Fruit fly (Drosophila melanogaster) ovary, adult (tissue): Measurements from ENCODE around the gene Dfd.

Source experiments
- CG17801 ChIP-seq: fragments of 200-800 bp; optimal IDR thresholded peaks from 2 replicates; lab custom pipeline; 2019; ENCODE audit warnings: missing biosample characterization, mild to moderate bottlenecking, missing genetic modification characterization, moderate library complexity; ENCODE audit not compliant: partially characterized antibody

The Dfd gene

DNA sequence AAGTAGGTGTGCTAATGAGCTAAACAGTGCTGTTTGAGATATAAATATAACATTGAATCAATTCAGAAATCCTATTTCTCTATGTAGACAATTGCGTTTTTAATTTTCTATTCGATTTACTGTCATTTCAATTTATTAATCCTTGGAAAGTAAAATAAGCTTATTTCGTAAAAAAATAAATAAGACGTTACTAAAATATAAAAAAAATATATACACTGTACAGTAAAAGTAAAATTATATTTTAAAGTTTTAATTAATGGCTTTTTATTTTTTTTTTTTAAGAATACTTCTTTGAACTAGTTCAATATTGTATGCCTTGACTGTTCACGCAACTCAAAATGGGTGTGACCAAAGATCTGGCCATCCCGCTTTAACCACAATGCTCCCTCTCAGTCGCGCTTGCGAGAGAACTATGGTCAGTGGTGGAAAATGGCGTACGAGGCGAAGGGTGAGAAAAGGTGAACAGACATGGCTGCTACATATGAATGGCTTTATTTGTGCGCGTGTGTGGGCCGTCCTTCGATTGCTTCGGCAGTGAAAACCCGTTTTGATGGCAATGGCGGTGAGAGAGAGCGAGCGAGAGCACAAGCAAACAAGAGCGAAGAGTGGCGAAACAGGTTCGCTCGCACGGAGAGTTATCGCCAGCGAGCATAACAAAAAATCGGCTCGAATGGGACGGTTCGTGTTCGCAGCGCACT, at the start of gene Dfd:
TSS of gene Dfd (plus strand) at position 648 of the 698 bp plus-strand sequence.
- no peak for TF ChIP-seq CG17801 (GFP tag; lab: Kevin White, UChicago)

DNA sequence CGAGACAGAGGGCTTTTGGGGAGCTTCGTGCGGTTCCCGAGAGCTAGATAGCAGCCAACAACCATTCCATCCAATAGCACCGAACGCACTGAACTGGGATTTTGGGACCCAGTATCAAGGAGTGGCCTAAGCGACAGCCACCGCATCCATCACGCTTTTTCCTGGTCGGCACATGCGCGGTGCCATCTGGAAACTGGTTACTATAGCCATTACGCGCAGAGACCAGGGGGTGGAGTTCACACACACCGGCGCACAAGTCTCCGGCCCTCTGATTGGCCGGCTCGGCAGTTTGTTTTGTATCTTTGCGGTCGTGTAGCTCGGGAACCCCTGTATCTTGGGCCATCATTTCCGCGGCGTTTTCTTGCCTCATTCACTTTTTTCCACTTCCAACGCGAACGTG, 49.7 kb upstream of the Dfd start, which contains the start of gene pb:
TSS of gene pb (minus strand) at position 81 of the 400 bp plus-strand sequence.
- TF ChIP-seq CG17801 (GFP tag; lab: Kevin White, UChicago), result no peak

DNA sequence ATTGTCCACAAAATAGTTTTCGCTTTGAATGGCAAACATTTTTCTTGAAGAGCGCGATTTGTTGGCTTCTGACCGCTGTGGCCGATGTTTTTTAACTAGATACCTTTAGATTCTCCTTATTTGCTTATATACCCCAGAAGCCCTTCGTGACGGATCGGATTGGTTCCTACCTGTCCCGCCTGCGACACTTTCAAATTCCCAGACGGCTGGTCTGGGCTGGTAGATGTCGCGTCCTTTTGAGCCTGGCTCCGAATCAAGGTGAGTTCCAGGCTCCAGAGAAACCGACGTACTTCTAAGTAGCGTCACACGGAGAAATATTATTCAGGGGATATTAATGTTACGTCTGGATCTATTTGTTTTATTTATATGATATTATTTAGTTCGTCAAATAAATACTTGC, 47.6 kb upstream of the Dfd start, which contains the start of gene zen2:
TSS of gene zen2 (minus strand) at position 101 of the 400 bp plus-strand sequence.
- TF ChIP-seq CG17801 (GFP tag; lab: Kevin White, UChicago), result no peak

DNA sequence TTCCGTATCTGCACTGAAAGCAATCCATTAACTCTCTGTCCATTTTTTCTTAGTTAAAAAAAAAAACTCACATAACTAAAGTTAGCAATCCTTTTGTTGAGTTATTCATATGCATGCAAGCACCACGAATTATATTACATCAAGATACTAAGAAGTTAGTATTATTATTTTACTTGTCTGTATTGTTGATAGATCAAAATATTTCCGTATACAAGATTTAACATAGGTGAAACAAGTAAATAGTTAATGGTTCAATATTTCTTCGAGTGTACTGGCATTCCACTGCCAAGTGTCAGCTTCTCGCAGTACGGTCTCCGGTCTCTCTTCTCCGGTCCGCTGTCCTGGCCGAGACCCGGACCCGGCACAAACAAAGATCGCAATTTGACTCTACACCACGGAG, 45.4 kb upstream of the Dfd start:
- no peak for TF ChIP-seq CG17801 (GFP tag; lab: Kevin White, UChicago)

DNA sequence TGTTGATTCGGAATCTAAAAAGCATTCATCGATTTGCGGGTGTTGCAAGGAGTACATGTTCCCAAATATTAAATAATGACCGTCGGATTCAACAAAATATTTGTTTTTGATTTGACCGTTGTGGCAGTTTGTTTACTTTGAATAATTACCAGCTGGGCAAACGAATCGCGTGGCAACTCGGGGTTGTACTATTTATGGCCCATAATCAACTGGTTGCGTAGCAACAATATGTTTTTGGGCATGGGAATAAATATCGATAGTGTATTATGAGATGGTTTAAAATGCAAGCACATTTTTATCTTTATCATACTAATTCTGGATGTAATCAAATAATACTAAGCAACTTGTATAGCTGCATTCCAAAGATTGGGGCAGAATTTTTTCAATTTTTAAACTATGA, 43.7 kb upstream of the Dfd start, which contains the start of gene CG34297:
TSS of gene CG34297 (minus strand) at position 101 of the 400 bp plus-strand sequence.
- no peak for TF ChIP-seq CG17801 (GFP tag; lab: Kevin White, UChicago)

DNA sequence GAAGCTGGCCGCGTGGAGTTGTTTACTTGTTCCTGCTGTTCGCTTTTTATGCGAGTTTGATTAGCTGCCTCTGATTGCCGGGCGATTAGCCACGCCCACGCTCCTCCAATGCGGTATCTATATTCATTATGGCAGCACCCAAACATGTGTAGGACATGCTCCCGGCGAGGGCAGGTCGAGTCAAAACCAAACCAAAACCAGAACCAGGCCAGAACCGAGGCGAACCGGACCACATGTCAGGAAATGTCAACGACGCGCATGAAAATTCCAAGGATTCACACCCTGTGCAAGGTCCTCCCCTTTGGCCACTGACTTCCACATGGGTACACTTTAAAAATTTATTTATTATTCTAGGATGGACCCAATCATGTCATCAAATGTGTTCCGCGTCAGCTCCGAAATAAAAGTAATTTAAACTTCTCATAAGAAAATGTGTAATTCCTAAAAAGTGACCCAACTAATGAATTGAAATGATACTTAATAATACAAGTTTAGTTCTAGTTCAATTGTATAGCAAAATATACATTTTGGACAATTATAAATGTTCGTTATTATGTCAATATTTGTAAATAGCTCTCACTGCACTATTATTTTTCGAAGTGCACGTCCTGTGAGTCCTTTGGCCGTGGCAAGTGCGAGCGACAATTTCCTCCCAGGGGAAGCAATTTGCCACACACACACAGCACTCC, 40.0 kb upstream of the Dfd start:
- no peak for TF ChIP-seq CG17801 (GFP tag; lab: Kevin White, UChicago)

DNA sequence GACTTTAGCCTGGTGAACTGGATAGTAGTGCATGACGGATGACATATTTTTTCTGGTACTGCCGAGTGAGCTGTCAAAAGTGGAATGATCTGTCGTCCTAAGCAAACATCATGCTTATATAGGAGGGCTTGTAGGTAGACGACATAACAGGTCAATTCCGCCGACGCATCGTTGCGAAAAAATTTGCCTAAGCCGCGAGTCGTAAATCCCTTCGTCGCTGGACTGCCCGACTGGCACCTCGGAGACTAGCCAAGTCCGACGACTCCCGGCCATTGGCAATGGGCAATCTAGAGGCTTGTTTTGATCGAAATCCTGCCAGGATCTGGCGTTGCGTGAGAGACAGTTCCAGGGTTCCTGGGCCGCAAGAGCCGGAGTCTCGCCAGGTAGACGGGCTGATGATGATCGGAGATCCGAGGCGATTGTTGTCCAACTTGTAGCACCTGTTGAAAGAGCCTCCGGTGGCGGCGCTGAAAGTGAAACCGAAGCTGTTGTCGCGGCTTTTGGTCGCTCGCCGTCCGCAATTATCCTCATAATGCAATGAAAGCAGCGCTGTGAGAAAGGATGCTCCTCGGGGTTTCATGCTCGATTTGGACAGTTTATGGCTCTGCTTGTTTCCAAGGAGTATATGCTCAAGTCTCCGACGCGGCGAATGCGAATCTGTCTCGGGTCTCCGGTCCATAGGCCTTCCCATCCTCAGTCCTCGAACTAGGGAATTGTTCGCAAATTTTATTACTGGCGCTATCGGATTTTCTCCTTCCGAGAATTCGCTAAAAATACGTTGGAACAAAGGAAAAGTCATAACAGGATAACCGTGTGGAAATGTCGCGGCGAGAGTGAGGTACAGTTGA, 37.3 kb upstream of the Dfd start, which contains the start of gene zen:
TSS of gene zen (minus strand) at position 91 of the 848 bp plus-strand sequence.
- TF ChIP-seq CG17801 (GFP tag; lab: Kevin White, UChicago), result no peak

DNA sequence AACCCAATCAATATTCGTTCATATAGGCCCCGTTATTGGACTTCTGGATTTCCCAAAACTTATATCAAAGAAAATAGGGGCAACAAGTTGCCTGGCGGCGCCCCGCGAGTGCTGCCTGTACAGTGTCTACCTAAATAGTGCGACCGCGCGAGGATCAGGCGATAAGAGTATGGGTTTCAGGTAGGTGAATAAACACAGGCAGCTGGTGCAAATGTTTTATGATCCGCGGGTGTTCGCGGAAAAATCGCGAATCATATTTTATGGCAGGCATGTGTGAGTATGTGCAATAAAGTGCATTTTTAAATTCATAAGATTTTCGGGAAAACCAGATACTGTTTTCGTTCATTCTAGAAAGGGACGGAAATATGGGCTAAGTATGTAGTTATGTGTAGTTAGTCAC, 36.2 kb upstream of the Dfd start:
- TF ChIP-seq CG17801 (GFP tag; lab: Kevin White, UChicago), result no peak

DNA sequence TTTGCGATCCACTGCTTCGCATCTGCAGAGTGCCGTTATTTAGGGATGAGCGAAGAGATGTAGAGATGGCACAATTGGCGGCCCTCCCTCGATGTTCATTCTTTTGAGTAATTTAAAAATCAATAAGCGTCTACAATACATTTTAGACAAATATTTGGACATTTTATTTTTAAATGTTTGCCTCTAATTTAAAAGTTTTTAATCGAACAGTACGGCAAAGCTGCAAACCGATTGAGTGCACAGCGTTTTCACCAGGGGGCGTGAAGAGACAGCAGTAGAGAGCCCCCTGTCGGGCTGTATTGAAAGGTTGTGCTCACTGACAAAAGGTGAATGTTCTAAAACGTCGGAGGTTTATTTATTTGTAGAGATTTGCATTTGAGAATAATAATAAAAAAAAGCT, 32.2 kb upstream of the Dfd start, which contains the start of gene bcd:
TSS of gene bcd (minus strand) at position 48 of the 400 bp plus-strand sequence.
- TF ChIP-seq CG17801 (GFP tag; lab: Kevin White, UChicago), result peak; percentile 11

DNA sequence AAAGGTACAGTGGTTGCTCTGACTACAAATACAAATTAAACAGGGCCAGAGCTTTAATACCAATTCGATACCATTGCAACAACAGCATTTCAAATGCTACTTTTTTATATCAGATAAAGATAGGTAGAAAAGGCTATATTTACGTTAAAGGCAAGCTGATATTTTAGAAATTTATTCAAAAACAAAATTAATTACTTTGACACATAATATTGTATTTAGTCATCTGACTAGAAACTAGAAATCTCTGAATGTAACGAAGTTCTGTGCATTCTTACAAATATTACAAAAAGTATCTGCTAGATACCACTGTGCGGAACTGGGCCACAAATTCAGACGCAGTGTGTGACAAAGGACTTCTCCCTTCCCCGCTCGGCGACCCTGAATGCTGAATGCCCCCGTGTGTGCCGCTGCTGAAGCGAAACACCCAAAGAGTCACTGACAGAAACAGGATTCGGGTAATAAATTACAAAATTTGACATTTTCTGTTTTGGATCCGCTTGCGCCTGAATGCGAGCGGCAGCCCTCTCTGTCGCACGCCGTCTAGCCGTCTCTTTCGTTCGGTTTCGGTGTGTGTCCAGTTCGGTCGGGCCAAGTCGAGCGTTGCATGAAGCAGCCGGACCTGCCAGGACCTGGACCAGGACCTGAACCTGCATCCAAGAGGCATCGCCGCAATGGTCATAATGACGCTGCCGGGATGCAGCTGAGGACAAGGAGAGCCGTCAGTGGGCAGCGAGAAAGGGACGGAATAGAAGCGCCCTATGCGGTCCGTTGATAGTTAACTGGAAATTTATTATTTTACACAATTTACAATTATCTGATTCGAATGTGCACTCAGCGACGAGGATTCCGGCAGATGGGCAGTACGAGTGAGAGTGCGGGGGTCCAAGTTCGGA, 30.6 kb upstream of the Dfd start:
- TF ChIP-seq CG17801 (GFP tag; lab: Kevin White, UChicago), result no peak

DNA sequence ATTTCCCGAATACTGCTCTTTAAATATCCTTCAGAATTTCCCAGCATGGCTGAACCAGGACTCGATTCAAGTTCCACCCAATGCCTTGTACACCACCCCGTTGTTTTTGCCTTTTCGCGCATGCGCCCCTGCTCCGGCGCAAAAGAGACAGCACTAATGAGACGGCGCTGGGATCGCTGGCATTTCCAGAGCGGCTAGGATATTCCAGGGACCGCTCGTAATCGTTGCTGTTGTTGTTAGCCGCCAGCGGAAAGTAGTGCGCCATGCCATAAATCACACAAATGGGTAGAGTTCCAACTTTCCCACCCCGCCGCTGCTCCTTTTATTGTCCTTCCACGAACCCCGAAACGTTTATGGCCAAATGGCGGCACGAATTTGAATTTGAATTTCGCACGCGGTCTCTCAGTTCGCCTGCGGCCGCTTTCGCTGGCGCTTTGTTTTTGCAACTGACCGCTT, 29.4 kb upstream of the Dfd start, which contains the start of gene Ama:
TSS of gene Ama (plus strand) at position 406 of the 456 bp plus-strand sequence.
- TF ChIP-seq CG17801 (GFP tag; lab: Kevin White, UChicago), result no peak

DNA sequence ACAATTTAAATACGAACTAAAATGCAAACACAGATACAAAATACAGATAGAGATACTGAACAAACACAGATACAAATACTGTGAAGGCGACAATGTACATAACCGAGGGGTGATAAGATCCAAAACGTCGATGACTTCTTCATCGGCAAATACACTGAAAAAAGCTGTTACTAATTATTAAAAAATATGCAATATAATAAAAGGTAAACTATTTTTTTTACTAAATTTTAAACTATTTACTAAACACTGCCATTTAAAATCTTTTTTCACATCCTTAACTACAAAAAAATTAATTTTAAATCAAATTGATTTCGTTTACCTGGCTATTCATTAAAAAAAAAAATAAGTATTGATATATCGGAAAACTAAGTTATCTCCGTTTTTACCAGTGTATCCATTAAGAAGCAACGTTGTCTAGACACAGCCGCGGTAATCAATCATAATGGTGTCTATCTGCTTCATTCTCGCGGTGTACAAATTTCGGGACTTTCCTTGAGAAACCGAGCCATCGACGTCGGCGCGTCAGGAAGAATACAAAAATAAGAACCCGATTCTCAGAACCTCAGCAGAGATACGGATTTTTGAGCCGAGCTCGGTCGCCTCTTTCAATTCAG, 28.7 kb upstream of the Dfd start:
- TF ChIP-seq CG17801 (GFP tag; lab: Kevin White, UChicago), result no peak

DNA sequence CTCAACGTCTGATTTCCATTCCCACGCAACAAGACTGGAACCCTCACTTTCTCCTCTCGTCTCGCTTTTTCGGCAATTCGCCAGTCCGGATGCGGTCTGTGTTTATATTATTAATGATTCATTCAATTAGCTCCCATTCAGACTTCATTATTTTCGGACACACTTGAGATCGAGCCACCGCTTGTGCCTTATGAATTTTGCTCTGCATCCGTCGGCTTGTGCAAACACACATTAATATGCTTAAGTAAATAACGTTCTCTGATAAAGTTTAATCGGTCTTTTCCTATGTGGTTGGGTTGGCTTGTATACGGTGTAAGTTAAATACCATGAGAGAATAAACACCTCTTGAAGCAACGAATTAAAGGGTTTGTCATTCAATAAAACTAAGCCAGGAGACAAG, 26.8 kb upstream of the Dfd start:
- TF ChIP-seq CG17801 (GFP tag; lab: Kevin White, UChicago), result no peak
